Worm (Caenorhabditis elegans): ENCODE results near the gene Y37D8A.6.

DNA sequence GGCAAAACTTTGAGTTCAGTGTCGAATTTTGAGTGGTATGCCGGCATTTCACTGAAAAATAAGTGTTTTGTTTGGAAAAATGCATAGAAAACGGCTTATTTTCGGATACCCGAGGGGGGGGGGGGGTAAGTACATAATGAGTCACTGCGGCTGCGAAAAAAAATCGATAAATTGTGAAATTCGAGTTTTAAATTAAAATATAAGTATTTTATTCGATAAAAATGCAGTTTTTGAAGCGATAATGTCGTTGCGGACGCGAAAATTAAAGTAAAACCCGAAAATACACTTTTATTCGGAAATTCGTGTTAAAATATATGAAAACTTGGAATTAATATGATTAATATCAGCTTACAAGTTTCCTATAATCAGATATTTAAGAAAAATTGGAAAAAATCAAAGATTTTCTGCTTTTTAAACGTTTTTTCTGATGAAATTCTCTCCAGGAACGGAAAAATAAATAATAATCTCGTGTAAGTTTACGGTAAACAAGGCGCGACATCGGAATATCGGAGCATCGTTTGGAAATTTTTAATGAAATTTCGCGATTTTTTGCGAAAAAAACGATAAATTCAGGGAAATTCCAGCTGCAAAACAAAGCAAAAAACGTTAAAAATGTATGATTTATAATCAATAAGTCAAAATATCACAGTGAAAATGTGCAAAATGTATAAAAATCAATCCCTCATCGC, 51.9 kb downstream of the Y37D8A.6 start, which contains the start of gene arx-5:
- TF ChIP-seq tab-1 (GFP tag; IDR thresholded peaks at IDR 0.05) (no peak), ztf-23 (GFP tag; IDR thresholded peaks at IDR 0.05) (no peak), ref-1 (GFP tag; conservative IDR thresholded peaks at IDR 0.05) (no peak), flt-1 (GFP tag; IDR thresholded peaks at IDR 0.05) (no peak), klf-2 (GFP tag; conservative IDR thresholded peaks at IDR 0.05) (no peak), med-1 (GFP tag; optimal IDR thresholded peaks at IDR 0.05; ENCODE audit: insufficient read depth) (no peak)
